Fruit fly (Drosophila melanogaster) whole organism, wandering third instar larva: ENCODE measurements around the gene CG4291.

Experiments
- Abd-B ChIP-seq: fragments of >200 bp; optimal IDR thresholded peaks from 2 replicates; lab custom pipeline; 2017; ENCODE audit warnings: missing biosample characterization, missing genetic modification characterization
- CG32264 ChIP-seq: fragments of 200-800 bp; sonication (Bioruptor generic); optimal IDR thresholded peaks from 2 replicates; lab custom pipeline; 2016; ENCODE audit warnings: missing biosample characterization, missing genetic modification characterization
- CG9705 ChIP-seq: fragments of 200-800 bp; sonication (Bioruptor generic); optimal IDR thresholded peaks from 2 replicates; lab custom pipeline; 2018; ENCODE audit warnings: missing biosample characterization, mild to moderate bottlenecking, missing genetic modification characterization
- CrebA ChIP-seq: fragments of 200-800 bp; sonication (Bioruptor generic); optimal IDR thresholded peaks from 2 replicates; lab custom pipeline; 2016; ENCODE audit warnings: missing biosample characterization, mild to moderate bottlenecking, missing genetic modification characterization, borderline replicate concordance
- Dfd ChIP-seq: fragments of >200 bp; optimal IDR thresholded peaks from 2 replicates; lab custom pipeline; 2017; ENCODE audit warnings: missing biosample characterization, missing genetic modification characterization
- Dif ChIP-seq: fragments of 200-275, 200-300 bp; sonication (Bioruptor generic); optimal IDR thresholded peaks from 2 replicates; lab custom pipeline; 2018; ENCODE audit warnings: missing biosample characterization, missing genetic modification characterization; ENCODE audit not compliant: partially characterized antibody
- GATAd ChIP-seq: sonication (Bioruptor generic); optimal IDR thresholded peaks from 2 replicates; lab custom pipeline; 2016; ENCODE audit warnings: missing biosample characterization, missing genetic modification characterization
- HLH106 ChIP-seq: fragments of 200-800 bp; optimal IDR thresholded peaks from 3 replicates; lab custom pipeline; 2019; ENCODE audit warnings: missing biosample characterization, mild to moderate bottlenecking, missing genetic modification characterization, moderate library complexity
- Hnf4 ChIP-seq: fragments of 200-800 bp; sonication (Bioruptor generic); optimal IDR thresholded peaks from 2 replicates; lab custom pipeline; 2016; ENCODE audit warnings: missing biosample characterization, mild to moderate bottlenecking, missing genetic modification characterization
- Hr78 ChIP-seq: fragments of >200 bp; optimal IDR thresholded peaks from 2 replicates; lab custom pipeline; 2017; ENCODE audit warnings: missing biosample characterization, missing genetic modification characterization
- Hr83 ChIP-seq: fragments of 200-300 bp; sonication (Bioruptor generic); optimal IDR thresholded peaks from 2 replicates; lab custom pipeline; 2016; ENCODE audit warnings: missing biosample characterization, mild to moderate bottlenecking, missing genetic modification characterization, moderate library complexity; ENCODE audit not compliant: poor library complexity, severe bottlenecking
- Jra ChIP-seq: sonication (Bioruptor generic); optimal IDR thresholded peaks from 2 replicates; lab custom pipeline; 2016; ENCODE audit warnings: missing biosample characterization, missing genetic modification characterization
- Mio ChIP-seq: sonication (Bioruptor generic); optimal IDR thresholded peaks from 2 replicates; lab custom pipeline; 2016; ENCODE audit warnings: missing biosample characterization, missing genetic modification characterization
- Myc ChIP-seq: fragments of >200 bp; optimal IDR thresholded peaks from 2 replicates; lab custom pipeline; 2017
- N ChIP-seq: fragments of >200 bp; optimal IDR thresholded peaks from 2 replicates; lab custom pipeline; 2018; ENCODE audit warnings: missing biosample characterization, missing external identifiers, missing genetic modification characterization
- OdsH ChIP-seq: fragments of 200-800 bp; sonication (Bioruptor generic); optimal IDR thresholded peaks from 2 replicates; lab custom pipeline; 2016; ENCODE audit warnings: missing biosample characterization, mild to moderate bottlenecking, missing genetic modification characterization
- Rel ChIP-seq, 2 experiments: fragments of 200-800 bp; sonication (Bioruptor generic) in 1 of 2; optimal IDR thresholded peaks; 2 replicates in 1 of 2; 3 replicates in 1 of 2; lab custom pipeline; 2016 to 2019; ENCODE audit warnings: mild to moderate bottlenecking in 2 of 2, missing biosample characterization in 2 of 2, missing genetic modification characterization in 2 of 2, moderate library complexity in 1 of 2
- Sp1 ChIP-seq: fragments of 200-800 bp; sonication (Bioruptor generic); optimal IDR thresholded peaks from 3 replicates; lab custom pipeline; 2019; ENCODE audit warnings: missing biosample characterization, mild to moderate bottlenecking, missing genetic modification characterization, moderate library complexity
- Vsx2 ChIP-seq: fragments of 200-300, 225-300 bp; sonication (Bioruptor generic); optimal IDR thresholded peaks from 2 replicates; lab custom pipeline; 2018; ENCODE audit warnings: missing biosample characterization, missing genetic modification characterization; ENCODE audit not compliant: partially characterized antibody
- br ChIP-seq: fragments of 200-800 bp; sonication (Bioruptor generic); optimal IDR thresholded peaks from 2 replicates; lab custom pipeline; 2016; ENCODE audit warnings: missing biosample characterization, missing genetic modification characterization
- brk ChIP-seq: fragments of 200-800 bp; sonication (Bioruptor generic); optimal IDR thresholded peaks from 2 replicates; lab custom pipeline; 2016; ENCODE audit warnings: missing biosample characterization, mild to moderate bottlenecking, missing genetic modification characterization
- dl ChIP-seq, 2 experiments: fragments of 175-275, 200-275 bp in 1 of 2; fragments of 200-275 bp in 1 of 2; sonication (Bioruptor generic); optimal IDR thresholded peaks; lab custom pipeline; 2018; ENCODE audit warnings: mild to moderate bottlenecking in 2 of 2, missing biosample characterization in 2 of 2, missing genetic modification characterization in 2 of 2, moderate library complexity in 2 of 2; ENCODE audit not compliant: partially characterized antibody in 2 of 2, insufficient read depth in 1 of 2
- dmrt93B ChIP-seq: fragments of 200-800 bp; sonication (Bioruptor generic); optimal IDR thresholded peaks from 2 replicates; lab custom pipeline; 2018; ENCODE audit warnings: missing biosample characterization, mild to moderate bottlenecking, missing genetic modification characterization
- dsf ChIP-seq: sonication (Bioruptor generic); optimal IDR thresholded peaks from 2 replicates; lab custom pipeline; 2016; ENCODE audit warnings: missing biosample characterization, missing genetic modification characterization, borderline replicate concordance
- ey ChIP-seq: fragments of 200-800 bp; sonication (Bioruptor generic); optimal IDR thresholded peaks from 2 replicates; lab custom pipeline; 2016; ENCODE audit warnings: missing biosample characterization, missing genetic modification characterization
- foxo ChIP-seq, 2 experiments: fragments of 200-800 bp; sonication (Bioruptor generic); optimal IDR thresholded peaks; 2 replicates in 1 of 2; 3 replicates in 1 of 2; lab custom pipeline; 2016 to 2017; ENCODE audit warnings: missing biosample characterization in 2 of 2, missing genetic modification characterization in 2 of 2
- fru ChIP-seq: fragments of 200-800 bp; sonication (Bioruptor generic); optimal IDR thresholded peaks from 3 replicates; lab custom pipeline; 2016; ENCODE audit warnings: missing biosample characterization, mild to moderate bottlenecking, missing genetic modification characterization
- h ChIP-seq: fragments of 200-800 bp; sonication (Bioruptor generic); optimal IDR thresholded peaks from 3 replicates; lab custom pipeline; 2016; ENCODE audit warnings: missing biosample characterization, mild to moderate bottlenecking, missing genetic modification characterization
- jim ChIP-seq: fragments of 175-275, 200-325 bp; sonication (Bioruptor generic); optimal IDR thresholded peaks from 2 replicates; lab custom pipeline; 2016; ENCODE audit warnings: missing biosample characterization, mild to moderate bottlenecking, missing genetic modification characterization
- lola ChIP-seq: fragments of >200 bp; optimal IDR thresholded peaks from 2 replicates; lab custom pipeline; 2017; ENCODE audit warnings: missing biosample characterization, missing genetic modification characterization
- pan ChIP-seq: fragments of >200 bp; optimal IDR thresholded peaks from 2 replicates; lab custom pipeline; 2017
- psq ChIP-seq: fragments of 200-800 bp; sonication (Bioruptor generic); optimal IDR thresholded peaks from 3 replicates; lab custom pipeline; 2017; ENCODE audit warnings: missing biosample characterization, mild to moderate bottlenecking, missing genetic modification characterization, moderate library complexity
- rgr ChIP-seq: fragments of 200-800 bp; sonication (Bioruptor generic); optimal IDR thresholded peaks from 3 replicates; lab custom pipeline; 2016; ENCODE audit warnings: missing biosample characterization, mild to moderate bottlenecking, missing genetic modification characterization
- sage ChIP-seq: fragments of 200-800 bp; sonication (Bioruptor generic); optimal IDR thresholded peaks from 2 replicates; lab custom pipeline; 2016; ENCODE audit warnings: missing biosample characterization, mild to moderate bottlenecking, missing genetic modification characterization
- sv ChIP-seq: fragments of 200-800 bp; sonication (Bioruptor generic); optimal IDR thresholded peaks from 3 replicates; lab custom pipeline; 2016; ENCODE audit warnings: missing biosample characterization, missing genetic modification characterization
- tai ChIP-seq: sonication (Bioruptor generic); optimal IDR thresholded peaks from 2 replicates; lab custom pipeline; 2016; ENCODE audit warnings: missing biosample characterization, missing genetic modification characterization
- usp ChIP-seq: fragments of >200 bp; optimal IDR thresholded peaks from 2 replicates; lab custom pipeline; 2017; ENCODE audit warnings: missing biosample characterization, missing genetic modification characterization
- woc ChIP-seq: sonication (Bioruptor generic); optimal IDR thresholded peaks from 2 replicates; lab custom pipeline; 2016; ENCODE audit warnings: missing biosample characterization, mild to moderate bottlenecking, missing genetic modification characterization

The CG4291 gene

DNA sequence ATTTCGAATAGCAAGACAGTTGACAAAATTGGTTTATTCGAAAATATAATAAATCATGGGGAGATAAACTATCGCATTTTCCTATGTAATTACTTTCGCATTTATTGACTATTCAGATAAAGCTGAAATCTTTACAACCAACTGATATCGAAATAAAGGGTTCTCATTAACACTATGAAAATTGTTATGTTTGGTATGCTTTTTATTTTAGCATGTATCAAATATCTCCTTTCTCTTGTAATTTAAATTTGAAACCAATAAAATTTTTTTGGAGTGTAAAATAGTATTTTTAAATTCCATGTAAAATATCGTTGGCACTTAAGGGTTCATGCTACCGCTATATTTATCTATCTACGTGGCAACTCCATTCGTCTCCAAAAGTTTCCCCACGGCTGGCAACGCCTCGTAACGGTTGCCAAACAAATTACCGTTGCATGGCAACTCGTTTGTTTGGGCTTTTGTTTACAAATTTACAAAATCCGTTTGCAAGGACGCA is 2.6 kb upstream of the CG4291 start, which contains the start of gene CG13949:
Gene CG13949 (plus strand): TSS at position 286 of the 496 bp plus-strand sequence.
- TF ChIP-seq brk (GFP tag; lab: Kevin White, UChicago): no peak
- no peak for TF ChIP-seq Vsx2 (GFP tag; lab: Kevin White, UChicago)
- TF ChIP-seq jim (GFP tag; lab: Kevin White, UChicago): no peak
- no peak for TF ChIP-seq Myc (lab: Kevin White, UChicago)
- TF ChIP-seq dl (GFP tag; optimal IDR thresholded peaks at IDR 0.05; lab: Kevin White, UChicago; ENCODE audit: insufficient read depth in 1 of 2, partially characterized antibody in 2 of 2): no peak
- TF ChIP-seq Dfd (GFP tag; lab: Kevin White, UChicago): no peak
- no peak for TF ChIP-seq CG9705 (GFP tag; lab: Kevin White, UChicago)
- TF ChIP-seq sv (GFP tag; lab: Kevin White, UChicago): peak; percentile 33
- peak; percentile 19 for TF ChIP-seq fru (GFP tag; lab: Kevin White, UChicago)
- no peak for TF ChIP-seq Jra
- no peak for TF ChIP-seq Dif
- no peak for TF ChIP-seq Mio (GFP tag; lab: Kevin White, UChicago)
- peak; percentile 12 for TF ChIP-seq psq (GFP tag; lab: Kevin White, UChicago)
- peak; percentile 51 for TF ChIP-seq Sp1 (GFP tag; lab: Kevin White, UChicago)
- TF ChIP-seq CG32264: no peak
- no peak for TF ChIP-seq dmrt93B (GFP tag; lab: Kevin White, UChicago)
- TF ChIP-seq br (GFP tag; lab: Kevin White, UChicago): no peak
- TF ChIP-seq woc: peak; percentile 19
- no peak for TF ChIP-seq Hr78
- no peak for TF ChIP-seq Rel (GFP tag; optimal IDR thresholded peaks at IDR 0.05; lab: Kevin White, UChicago)
- TF ChIP-seq Rel (tag; optimal IDR thresholded peaks at IDR 0.05; lab: Kevin White, UChicago): no peak
- TF ChIP-seq Hr83: no peak
- no peak for TF ChIP-seq pan (lab: Kevin White, UChicago)
- no peak for TF ChIP-seq dsf
- TF ChIP-seq h (GFP tag; lab: Kevin White, UChicago): peak; percentile 47
- no peak for TF ChIP-seq GATAd
- peak in 1 of 2 experiments; percentile 61 for TF ChIP-seq foxo (GFP tag; optimal IDR thresholded peaks at IDR 0.05; lab: Kevin White, UChicago)
- peak; percentile 35 for TF ChIP-seq rgr (GFP tag; lab: Kevin White, UChicago)
- no peak for TF ChIP-seq usp (GFP tag; lab: Kevin White, UChicago)
- TF ChIP-seq HLH106: peak; percentile 47
- no peak for TF ChIP-seq lola (GFP tag; lab: Kevin White, UChicago)
- TF ChIP-seq OdsH (GFP tag; lab: Kevin White, UChicago): no peak
- TF ChIP-seq sage (GFP tag; lab: Kevin White, UChicago): no peak
- TF ChIP-seq tai (GFP tag; lab: Kevin White, UChicago): no peak
- TF ChIP-seq CrebA (GFP tag; lab: Kevin White, UChicago): no peak
- peak; percentile 40 for TF ChIP-seq ey
- no peak for TF ChIP-seq Abd-B (GFP tag; lab: Kevin White, UChicago)
- no peak for TF ChIP-seq N
- peak; percentile 40 for TF ChIP-seq Hnf4 (GFP tag; lab: Kevin White, UChicago)

dm6 chr2L:850727-851257 is 1.7 kb downstream of the CG4291 start, which contains the start of gene drongo:
Gene drongo, minus strand, starts transcription at chr2L:851071.
- TF ChIP-seq rgr (GFP tag; lab: Kevin White, UChicago) (peak; percentile 20), GATAd (no peak), CG9705 (GFP tag; lab: Kevin White, UChicago) (no peak), Vsx2 (GFP tag; lab: Kevin White, UChicago) (no peak), dsf (peak; percentile 1), jim (GFP tag; lab: Kevin White, UChicago) (peak; percentile 61), Hnf4 (GFP tag; lab: Kevin White, UChicago) (peak; percentile 41), Jra (peak; percentile 36), N (no peak), h (GFP tag; lab: Kevin White, UChicago) (peak; percentile 46), CG32264 (no peak), Myc (lab: Kevin White, UChicago) (peak; percentile 5), Sp1 (GFP tag; lab: Kevin White, UChicago) (peak; percentile 68), br (GFP tag; lab: Kevin White, UChicago) (peak; percentile 55), psq (GFP tag; lab: Kevin White, UChicago) (peak; percentile 75), foxo (GFP tag; optimal IDR thresholded peaks at IDR 0.05; lab: Kevin White, UChicago) (peak in 1 of 2 experiments; percentile 14), HLH106 (no peak), Hr83 (peak; percentile 55), Rel (GFP tag; optimal IDR thresholded peaks at IDR 0.05; lab: Kevin White, UChicago) (no peak), Rel (tag; optimal IDR thresholded peaks at IDR 0.05; lab: Kevin White, UChicago) (peak; percentile 26), fru (GFP tag; lab: Kevin White, UChicago) (peak; percentile 8), Dfd (GFP tag; lab: Kevin White, UChicago) (no peak), CrebA (GFP tag; lab: Kevin White, UChicago) (no peak), Dif (peak; percentile 17)
